Fruit fly (Drosophila melanogaster) whole organism, pupa: ENCODE measurements around the gene Acn.

Source experiments
- CG13204 ChIP-seq: fragments of 200-800 bp; sonication (Bioruptor generic); optimal IDR thresholded peaks from 2 replicates; lab custom pipeline; 2018; ENCODE audit warnings: missing biosample characterization, mild to moderate bottlenecking, missing genetic modification characterization, moderate library complexity
- CG32121 ChIP-seq: fragments of 200-800 bp; sonication (Bioruptor generic); IDR thresholded peaks from 2 replicates; pipeline ENCODE4 v1.3.6; 2022; ENCODE audit warnings: missing biosample characterization, missing genetic modification characterization
- EcR ChIP-seq: fragments of 200-800 bp; sonication (Bioruptor generic); optimal IDR thresholded peaks from 3 replicates; lab custom pipeline; 2019; ENCODE audit warnings: missing biosample characterization, missing genetic modification characterization, mild to moderate bottlenecking, moderate library complexity, missing genetic modification reagents

DNA sequence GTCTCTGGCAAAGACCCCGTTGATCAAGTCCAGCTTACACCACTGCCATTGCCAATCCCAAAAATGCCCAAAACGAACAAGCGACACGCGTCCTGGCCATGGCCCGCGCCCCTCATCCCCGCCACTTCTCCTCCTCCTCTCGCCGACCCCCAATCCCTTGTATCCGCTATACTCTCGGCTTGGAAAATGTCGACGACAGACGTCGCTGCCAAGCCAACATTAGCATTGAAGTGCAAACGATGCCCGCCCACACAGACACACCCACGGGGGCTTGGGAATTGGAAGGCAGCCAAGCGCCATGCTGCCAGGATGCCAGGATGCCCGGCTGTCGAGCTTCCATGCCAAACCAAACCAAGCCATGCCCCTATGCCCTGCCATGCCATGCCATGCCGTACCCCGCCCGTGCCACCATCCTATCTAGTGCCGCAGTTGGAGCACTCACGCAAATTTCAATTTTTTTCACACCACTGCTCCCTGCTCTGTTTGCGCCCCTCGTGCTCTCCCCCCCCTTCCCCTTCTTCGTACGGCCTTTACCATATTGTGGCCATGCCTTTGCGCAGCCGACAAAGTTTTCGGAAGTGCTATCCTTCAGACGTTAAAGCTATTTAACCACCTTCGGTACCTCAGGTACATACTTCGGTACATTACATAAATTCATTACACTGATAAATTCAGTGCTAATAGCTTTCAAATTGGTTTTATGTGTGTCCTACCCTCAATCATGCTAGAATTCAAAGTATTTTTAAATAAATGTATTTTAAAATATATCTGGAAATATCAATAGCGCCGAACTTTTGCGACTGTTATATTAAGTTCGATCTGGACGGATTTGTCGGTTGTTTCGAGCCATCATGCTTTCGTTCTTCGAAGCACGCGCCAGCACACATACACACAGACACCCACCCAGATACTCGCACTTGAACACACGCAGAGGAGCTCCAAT is 23.6 kb upstream of the Acn start:
- TF ChIP-seq CG32121 (GFP tag; lab: Robert Waterston, UW) (no peak), EcR (GFP tag; lab: Kevin White, UChicago) (peak; percentile 9), CG13204 (GFP tag; lab: Kevin White, UChicago) (peak; percentile 72)
